Worm (Caenorhabditis elegans) whole organism, L2 larva: ENCODE measurements around the gene anmt-1.

Experiments
- C34F6.9 ChIP-seq: fragments of 150-350 bp; optimal IDR thresholded peaks from 2 replicates; lab custom pipeline; 2014; ENCODE audit warnings: missing biosample characterization, missing genetic modification characterization
- R02D3.7 ChIP-seq: fragments of 150-350 bp; optimal IDR thresholded peaks from 2 replicates; lab custom pipeline; 2014; ENCODE audit warnings: missing biosample characterization, missing genetic modification characterization
- Y55F3AM.14 ChIP-seq: fragments of 200-800 bp; sonication (Bioruptor generic); optimal IDR thresholded peaks from 2 replicates; lab custom pipeline; 2018; ENCODE audit warnings: mild to moderate bottlenecking, missing genetic modification characterization, missing compliant biosample characterization
- alr-1 ChIP-seq: fragments of 150-350 bp; optimal IDR thresholded peaks from 2 replicates; lab custom pipeline; 2014; ENCODE audit warnings: missing biosample characterization, missing genetic modification characterization
- ama-1 ChIP-seq: fragments of 150-350 bp; optimal IDR thresholded peaks from 2 replicates; lab custom pipeline; 2018; ENCODE audit warnings: inconsistent platforms
- blmp-1 ChIP-seq: sonication (generic microtip); optimal IDR thresholded peaks from 2 replicates; lab custom pipeline; 2017; ENCODE audit warnings: missing genetic modification characterization, mild to moderate bottlenecking, missing compliant biosample characterization, antibody characterized with exemption, moderate library complexity; ENCODE audit not compliant: insufficient read depth
- ceh-82 ChIP-seq: fragments of 150-350 bp; optimal IDR thresholded peaks from 2 replicates; lab custom pipeline; 2014; ENCODE audit warnings: missing biosample characterization, missing genetic modification characterization
- egl-27 ChIP-seq: sonication (generic microtip); optimal IDR thresholded peaks from 3 replicates; lab custom pipeline; 2017; ENCODE audit warnings: missing biosample characterization, missing genetic modification reagents, missing genetic modification characterization
- elt-1 ChIP-seq: fragments of 150-350 bp; optimal IDR thresholded peaks from 2 replicates; lab custom pipeline; 2014; ENCODE audit warnings: missing biosample characterization, missing genetic modification characterization
- elt-3 ChIP-seq: sonication (generic microtip); optimal IDR thresholded peaks from 2 replicates; lab custom pipeline; 2017; ENCODE audit warnings: missing biosample characterization, missing genetic modification characterization
- fos-1 ChIP-seq: fragments of 150-350 bp; optimal IDR thresholded peaks from 2 replicates; lab custom pipeline; 2014; ENCODE audit warnings: missing biosample characterization, missing genetic modification characterization
- gmeb-1 ChIP-seq: fragments of 150-350 bp; optimal IDR thresholded peaks from 2 replicates; lab custom pipeline; 2014; ENCODE audit warnings: missing biosample characterization, missing genetic modification characterization
- lin-11 ChIP-seq: fragments of 150-350 bp; sonication (generic microtip); optimal IDR thresholded peaks from 2 replicates; lab custom pipeline; 2014; ENCODE audit warnings: missing biosample characterization, missing genetic modification characterization, inconsistent platforms, mixed read lengths
- lin-13 ChIP-seq: fragments of 150-350 bp; optimal IDR thresholded peaks from 2 replicates; lab custom pipeline; 2014; ENCODE audit warnings: missing biosample characterization, missing genetic modification reagents, missing genetic modification characterization
- lsy-2 ChIP-seq, 2 experiments: fragments of 150-350 bp in 1 of 2; sonication (generic microtip) in 1 of 2; optimal IDR thresholded peaks; 2 replicates each; lab custom pipeline; 2014 to 2017; ENCODE audit warnings: missing biosample characterization in 2 of 2, missing genetic modification characterization in 2 of 2
- mbf-1 ChIP-seq: sonication (generic microtip); optimal IDR thresholded peaks from 2 replicates; lab custom pipeline; 2017; ENCODE audit warnings: missing biosample characterization, missing genetic modification characterization
- mdl-1 ChIP-seq, 2 experiments: fragments of 150-350 bp in 1 of 2; sonication (generic microtip) in 1 of 2; optimal IDR thresholded peaks; 2 replicates each; lab custom pipeline; 2017; ENCODE audit warnings: missing biosample characterization in 2 of 2, missing genetic modification characterization in 2 of 2
- nhr-10 ChIP-seq: sonication (generic microtip); optimal IDR thresholded peaks from 2 replicates; lab custom pipeline; 2017; ENCODE audit warnings: missing biosample characterization, missing genetic modification characterization
- nhr-11 ChIP-seq: fragments of 150-350 bp; optimal IDR thresholded peaks from 2 replicates; lab custom pipeline; 2014; ENCODE audit warnings: missing biosample characterization, missing genetic modification characterization
- nhr-12 ChIP-seq: fragments of 150-350 bp; optimal IDR thresholded peaks from 2 replicates; lab custom pipeline; 2014; ENCODE audit warnings: missing biosample characterization, missing genetic modification characterization
- nhr-129 ChIP-seq: fragments of 150-350 bp; optimal IDR thresholded peaks from 2 replicates; lab custom pipeline; 2014; ENCODE audit warnings: missing biosample characterization, missing genetic modification characterization
- nhr-21 ChIP-seq: fragments of 150-350 bp; optimal IDR thresholded peaks from 2 replicates; lab custom pipeline; 2014; ENCODE audit warnings: missing biosample characterization, missing genetic modification characterization
- nhr-25 ChIP-seq: fragments of 150-350 bp; sonication (generic microtip); optimal IDR thresholded peaks from 3 replicates; lab custom pipeline; 2014; ENCODE audit warnings: missing biosample characterization, missing genetic modification characterization
- nhr-77 ChIP-seq: fragments of 150-350 bp; optimal IDR thresholded peaks from 2 replicates; lab custom pipeline; 2014; ENCODE audit warnings: missing biosample characterization, missing genetic modification characterization
- peb-1 ChIP-seq: fragments of 150-350 bp; optimal IDR thresholded peaks from 2 replicates; lab custom pipeline; 2014; ENCODE audit warnings: missing biosample characterization, missing genetic modification characterization
- sem-4 ChIP-seq: fragments of 150-350 bp; optimal IDR thresholded peaks from 2 replicates; lab custom pipeline; 2014; ENCODE audit warnings: missing biosample characterization, missing genetic modification reagents, missing genetic modification characterization
- skn-1 ChIP-seq: sonication (generic microtip); optimal IDR thresholded peaks from 2 replicates; lab custom pipeline; 2017; ENCODE audit warnings: missing biosample characterization, missing genetic modification characterization
- sma-3 ChIP-seq: sonication (generic microtip); optimal IDR thresholded peaks from 2 replicates; lab custom pipeline; 2016; ENCODE audit warnings: missing genetic modification reagents, missing genetic modification characterization, missing compliant biosample characterization
- sma-9 ChIP-seq, 2 experiments: fragments of 150-350 bp in 1 of 2; sonication (generic microtip) in 1 of 2; optimal IDR thresholded peaks; 2 replicates each; lab custom pipeline; 2014 to 2016; ENCODE audit warnings: missing genetic modification characterization in 2 of 2, mild to moderate bottlenecking in 1 of 2, missing biosample characterization in 1 of 2, missing compliant biosample characterization in 1 of 2, missing genetic modification reagents in 1 of 2, moderate library complexity in 1 of 2
- unc-39 ChIP-seq: fragments of 150-350 bp; optimal IDR thresholded peaks from 2 replicates; lab custom pipeline; 2014; ENCODE audit warnings: missing biosample characterization, missing genetic modification characterization
- unc-55 ChIP-seq: fragments of 150-350 bp; sonication (generic microtip); optimal IDR thresholded peaks from 3 replicates; lab custom pipeline; 2014; ENCODE audit warnings: missing biosample characterization, missing genetic modification reagents, missing genetic modification characterization
- zag-1 ChIP-seq: fragments of 150-350 bp; optimal IDR thresholded peaks from 2 replicates; lab custom pipeline; 2014; ENCODE audit warnings: missing biosample characterization, missing genetic modification characterization
- ztf-1 ChIP-seq: fragments of 200-800 bp; sonication (Bioruptor generic); conservative IDR thresholded peaks from 2 replicates; pipeline ENCODE4 v1.3.6; 2022; ENCODE audit warnings: missing genetic modification characterization, missing compliant biosample characterization
- ztf-4 ChIP-seq: fragments of 150-350 bp; optimal IDR thresholded peaks from 2 replicates; lab custom pipeline; 2014; ENCODE audit warnings: missing biosample characterization, missing genetic modification characterization

Gene anmt-1

DNA sequence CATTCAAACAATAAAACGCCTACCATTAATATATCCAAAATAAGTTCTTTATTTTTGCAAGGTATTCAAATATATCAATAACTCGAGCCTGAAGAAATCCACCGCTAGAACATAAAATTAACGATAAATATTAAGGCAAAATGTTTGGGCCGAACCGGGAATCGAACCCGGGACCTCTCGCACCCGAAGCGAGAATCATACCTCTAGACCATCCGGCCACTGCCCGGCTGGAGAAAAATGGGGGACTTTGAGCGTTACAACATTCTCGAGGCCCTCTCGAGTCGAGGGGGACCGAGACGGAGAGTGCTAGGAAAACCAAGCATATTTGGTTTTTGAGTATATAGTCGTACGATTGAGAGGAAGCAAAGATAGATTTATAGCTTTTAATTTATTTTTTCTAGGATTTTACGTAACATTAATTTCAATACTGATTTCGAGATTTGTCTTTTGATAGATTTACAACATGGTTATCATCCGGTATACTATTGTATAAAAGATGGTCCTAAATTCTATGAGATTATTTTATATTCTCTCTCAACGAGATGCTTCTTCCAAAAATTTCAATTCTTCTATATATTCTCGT is 34.3 kb upstream of the anmt-1 start, which contains the start of gene flp-23:
flp-23 (plus strand) TSS at position 533 of the 583 bp plus-strand sequence.
- TF ChIP-seq R02D3.7 (tag; lab: Kevin White, UChicago), result no peak
- peak; percentile 10 for TF ChIP-seq sma-3 (GFP tag; lab: Kevin White, UChicago)
- TF ChIP-seq nhr-129 (tag; lab: Kevin White, UChicago), result peak; percentile 37
- no peak for TF ChIP-seq nhr-12 (tag; lab: Kevin White, UChicago)
- peak; percentile 43 for TF ChIP-seq lin-13
- TF ChIP-seq unc-55, result peak; percentile 62
- TF ChIP-seq lsy-2 (tag; optimal IDR thresholded peaks at IDR 0.05; lab: Kevin White, UChicago), result peak in 1 of 2 experiments; percentile 48

DNA sequence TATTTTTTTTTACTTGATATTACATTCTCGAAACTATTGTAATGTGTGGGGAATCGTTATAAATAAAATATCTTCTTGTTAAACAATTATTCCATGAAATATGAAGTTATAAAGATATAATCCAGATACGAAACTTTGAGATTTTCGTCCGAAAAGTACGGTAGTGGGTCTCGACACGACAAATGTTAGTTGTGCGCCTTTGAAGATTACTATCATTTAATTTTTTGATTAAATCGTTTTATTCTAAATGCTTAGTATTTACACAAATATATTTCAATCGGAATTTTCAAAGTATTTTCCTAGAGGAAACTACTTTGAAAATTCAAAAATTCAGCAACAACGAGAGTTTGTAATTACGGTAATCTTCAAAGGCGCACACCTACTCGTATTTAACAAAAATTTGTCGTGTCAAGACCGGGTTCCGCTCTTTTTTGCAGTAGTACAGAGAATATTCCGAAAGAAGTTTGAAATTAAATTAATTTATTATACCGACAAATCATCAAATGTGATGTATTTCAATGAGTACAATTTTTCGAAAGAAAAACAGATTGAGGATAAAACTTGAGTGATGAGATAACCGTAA is 32.4 kb upstream of the anmt-1 start:
- peak; percentile 17 for TF ChIP-seq gmeb-1 (tag; lab: Kevin White, UChicago)
- no peak for TF ChIP-seq lin-13
- peak; percentile 3 for TF ChIP-seq sma-3 (GFP tag; lab: Kevin White, UChicago)
- TF ChIP-seq ama-1 (lab: Kevin White, UChicago), result peak; percentile 70
- TF ChIP-seq lsy-2 (tag; optimal IDR thresholded peaks at IDR 0.05; lab: Kevin White, UChicago), result peak in 1 of 2 experiments; percentile 17
- no peak for TF ChIP-seq ztf-1 (GFP tag; lab: Robert Waterston, UW)

DNA sequence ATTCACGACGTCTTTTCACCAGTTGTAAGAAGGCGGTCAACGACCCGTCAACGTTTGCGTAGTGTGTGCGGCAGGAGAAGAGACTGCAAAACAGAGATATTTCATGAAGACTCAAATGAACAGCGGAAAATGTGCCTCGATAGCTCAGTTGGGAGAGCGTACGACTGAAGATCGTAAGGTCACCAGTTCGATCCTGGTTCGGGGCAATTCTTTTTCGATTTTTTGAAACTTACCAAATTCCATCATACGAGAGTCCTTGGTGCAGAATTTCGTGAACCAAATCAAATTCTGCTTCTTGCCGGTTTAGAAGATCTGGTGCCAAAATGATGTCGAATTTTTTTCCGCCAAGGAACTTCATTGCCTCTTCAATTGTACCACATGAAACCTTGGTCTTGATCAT is 31.7 kb upstream of the anmt-1 start:
- TF ChIP-seq sma-9 (GFP tag; optimal IDR thresholded peaks at IDR 0.05; lab: Kevin White, UChicago), result peak; percentile 39
- no peak for TF ChIP-seq sma-9 (tag; optimal IDR thresholded peaks at IDR 0.05; lab: Kevin White, UChicago)
- TF ChIP-seq elt-3, result no peak
- no peak for TF ChIP-seq mbf-1
- peak; percentile 6 for TF ChIP-seq blmp-1 (tag; lab: Kevin White, UChicago)
- TF ChIP-seq nhr-11 (tag; lab: Kevin White, UChicago), result no peak
- TF ChIP-seq unc-55, result peak; percentile 39
- peak; percentile 34 for TF ChIP-seq ama-1 (lab: Kevin White, UChicago)
- no peak for TF ChIP-seq unc-39 (tag; lab: Kevin White, UChicago)
- TF ChIP-seq nhr-129 (tag; lab: Kevin White, UChicago), result peak; percentile 80
- TF ChIP-seq lsy-2 (tag; optimal IDR thresholded peaks at IDR 0.05; lab: Kevin White, UChicago), result peak in 1 of 2 experiments; percentile 56
- no peak for TF ChIP-seq nhr-10 (tag; lab: Kevin White, UChicago)
- TF ChIP-seq nhr-21 (tag; lab: Kevin White, UChicago), result peak; percentile 19
- TF ChIP-seq ztf-4 (tag; lab: Kevin White, UChicago), result peak; percentile 9
- TF ChIP-seq fos-1 (tag; lab: Kevin White, UChicago), result peak; percentile 40
- peak; percentile 38 for TF ChIP-seq C34F6.9 (tag; lab: Kevin White, UChicago)
- TF ChIP-seq peb-1 (tag; lab: Kevin White, UChicago), result no peak

DNA sequence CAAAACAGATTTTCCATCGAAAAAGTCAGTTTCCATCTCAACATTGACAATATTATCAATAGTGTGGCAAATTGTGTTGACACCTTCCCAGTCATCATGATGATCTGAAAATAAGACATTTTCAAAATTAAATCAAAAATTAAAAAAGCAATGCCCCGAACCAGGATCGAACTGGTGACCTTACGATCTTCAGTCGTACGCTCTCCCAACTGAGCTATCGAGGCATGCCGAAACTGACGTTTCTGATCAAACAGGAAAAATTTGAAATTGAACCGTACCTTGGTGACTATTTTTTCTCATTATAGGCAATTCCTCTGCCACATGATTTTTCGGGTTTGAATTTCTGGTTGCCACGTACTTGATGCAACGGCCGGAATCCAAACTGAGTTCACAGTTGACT is 31.2 kb upstream of the anmt-1 start:
- TF ChIP-seq elt-1 (tag; lab: Kevin White, UChicago), result no peak
- TF ChIP-seq sem-4 (tag; lab: Kevin White, UChicago), result no peak
- no peak for TF ChIP-seq skn-1 (tag; lab: Kevin White, UChicago)
- no peak for TF ChIP-seq peb-1 (tag; lab: Kevin White, UChicago)
- no peak for TF ChIP-seq ceh-82 (tag; lab: Kevin White, UChicago)
- TF ChIP-seq unc-39 (tag; lab: Kevin White, UChicago), result no peak
- TF ChIP-seq C34F6.9 (tag; lab: Kevin White, UChicago), result no peak
- no peak for TF ChIP-seq mdl-1 (tag; optimal IDR thresholded peaks at IDR 0.05; lab: Kevin White, UChicago)
- no peak for TF ChIP-seq unc-55
- no peak for TF ChIP-seq egl-27 (tag; lab: Kevin White, UChicago)
- TF ChIP-seq nhr-77 (tag; lab: Kevin White, UChicago), result no peak
- TF ChIP-seq Y55F3AM.14 (GFP tag; lab: Kevin White, UChicago), result no peak
- no peak for TF ChIP-seq zag-1 (tag; lab: Kevin White, UChicago)
- TF ChIP-seq alr-1 (tag; lab: Kevin White, UChicago), result no peak
- TF ChIP-seq nhr-25 (tag; lab: Kevin White, UChicago), result no peak
- no peak for TF ChIP-seq lin-11 (tag; lab: Kevin White, UChicago)
- TF ChIP-seq, all 48 proteins: peak for 0
